Worm (Caenorhabditis elegans) whole organism, L3 larva: ENCODE measurements around the gene R03D7.2.

ENCODE experiments used
- ZK546.5 ChIP-seq: sonication (generic microtip); optimal IDR thresholded peaks from 2 replicates; lab custom pipeline; 2017; ENCODE audit warnings: missing biosample characterization, missing genetic modification characterization
- nhr-25 ChIP-seq: sonication (generic microtip); optimal IDR thresholded peaks from 2 replicates; lab custom pipeline; 2017; ENCODE audit warnings: missing biosample characterization, missing genetic modification characterization

DNA sequence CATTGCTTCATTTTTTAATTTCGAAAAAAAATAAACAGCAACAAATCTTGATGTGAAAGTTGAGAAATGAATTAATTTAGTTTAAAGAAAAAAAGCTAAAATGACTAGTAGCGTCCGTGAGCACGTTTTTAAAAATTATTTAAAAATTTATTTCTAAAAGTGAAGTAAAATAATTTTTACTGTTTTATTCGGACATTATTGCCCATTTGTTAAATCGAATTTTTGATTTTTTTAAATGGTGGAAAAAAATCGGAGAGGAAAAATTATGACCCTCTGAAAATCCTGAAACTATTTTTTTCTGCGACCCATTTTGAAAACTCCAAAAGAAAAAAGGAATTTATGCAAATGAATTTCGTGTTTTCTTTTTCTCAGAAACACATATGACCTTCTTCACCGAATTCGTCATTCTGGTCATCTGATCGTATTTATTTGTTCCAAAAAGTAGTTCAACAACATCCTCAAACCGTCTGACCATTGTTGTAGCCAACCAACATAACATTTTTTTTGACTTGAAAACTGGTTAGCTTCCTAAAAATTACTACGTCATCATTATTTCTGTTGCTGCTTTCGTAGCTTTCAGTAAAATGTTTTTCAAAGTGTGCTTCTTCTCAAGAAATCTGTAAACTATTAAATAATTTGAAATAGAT, 49.0 kb downstream of the R03D7.2 start, which contains the start of gene F44F4.3:
- no peak for TF ChIP-seq nhr-25 (tag; lab: Kevin White, UChicago)
- no peak for TF ChIP-seq ZK546.5 (tag; lab: Kevin White, UChicago)
